Fruit fly (Drosophila melanogaster) S2 (cell line): ENCODE results near the gene Sems.

Source experiments
- CG8478 ChIP-seq: fragments of >200 bp; optimal IDR thresholded peaks from 2 replicates; lab custom pipeline; 2018
- CTCF ChIP-seq, 2 experiments: fragments of >200 bp; optimal IDR thresholded peaks; 2 replicates each; lab custom pipeline; 2018

DNA sequence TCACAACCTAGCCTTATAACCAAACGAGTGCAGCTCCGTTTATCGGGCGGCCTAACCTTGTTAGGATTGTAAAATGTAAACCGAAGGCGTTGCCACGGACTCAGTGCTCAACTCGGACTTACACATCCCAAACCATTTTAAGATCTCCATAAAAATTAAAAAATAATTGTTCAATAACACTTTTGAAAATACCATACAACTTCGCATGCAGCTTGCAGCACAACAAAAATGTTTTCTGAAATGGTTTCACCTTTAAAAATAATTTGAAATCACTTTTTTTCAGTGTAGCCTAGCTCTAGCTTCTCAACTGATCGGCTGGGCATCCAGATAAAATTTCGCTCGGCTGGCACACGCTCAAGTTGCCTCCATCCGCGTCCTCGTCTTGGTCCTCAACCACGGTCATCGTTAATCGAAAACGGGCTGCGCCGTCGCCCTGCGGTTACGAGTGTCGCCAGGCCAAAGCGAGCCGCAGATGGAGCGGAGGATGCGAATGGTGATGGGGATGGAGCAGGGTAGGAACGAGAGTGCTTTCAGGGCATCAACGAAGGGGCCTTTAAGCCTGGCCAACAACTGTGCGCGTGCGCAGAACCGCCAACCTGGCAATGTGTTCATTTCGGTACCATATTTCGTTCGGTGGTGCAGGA is 5.0 kb downstream of the Sems start:
- TF ChIP-seq CTCF (optimal IDR thresholded peaks at IDR 0.05; lab: Kevin White, UChicago) (no peak), CG8478 (lab: Kevin White, UChicago) (no peak)
